Worm (Caenorhabditis elegans): ENCODE measurements around the gene F10G2.2.

DNA sequence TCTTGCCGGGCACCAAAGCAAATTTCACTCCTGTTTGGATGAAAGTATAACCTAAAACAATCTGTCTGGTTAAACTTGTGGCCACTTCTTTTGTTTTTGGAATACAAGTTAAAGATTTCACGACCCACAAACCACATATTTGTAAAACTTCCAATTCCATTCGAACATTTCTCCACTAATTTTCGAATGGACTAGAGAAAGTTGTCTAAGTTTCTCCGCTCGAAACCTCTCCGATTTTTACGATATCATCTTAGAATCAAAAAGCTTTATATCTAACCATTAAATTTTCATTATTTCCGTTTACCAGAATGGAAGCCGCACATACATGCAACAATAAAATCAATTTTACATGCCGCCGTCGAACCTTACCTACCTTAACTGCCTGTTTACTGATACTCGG lies 32.5 kb upstream of the F10G2.2 start, which contains the start of gene F07G11.3:
- no peak for TF ChIP-seq ztf-23 (GFP tag; IDR thresholded peaks at IDR 0.05)
- TF ChIP-seq klf-2 (GFP tag; conservative IDR thresholded peaks at IDR 0.05): no peak
- no peak for TF ChIP-seq cog-1 (tag; optimal IDR thresholded peaks at IDR 0.05)

Measured in whole organism, midembryonic.